Fruit fly (Drosophila melanogaster) whole organism, adult: ENCODE results near the gene CG16775.

Source experiments
- CG33017 ChIP-seq: fragments of 200-800 bp; sonication (Bioruptor generic); optimal IDR thresholded peaks from 2 replicates; lab custom pipeline; 2018; ENCODE audit warnings: missing biosample characterization, mild to moderate bottlenecking, missing genetic modification characterization, moderate library complexity
- bab1 ChIP-seq: fragments of 200-800 bp; sonication (Bioruptor generic); optimal IDR thresholded peaks from 3 replicates; lab custom pipeline; 2019; ENCODE audit warnings: missing biosample characterization, mild to moderate bottlenecking, missing genetic modification characterization, moderate library complexity
- ovo ChIP-seq: fragments of 200-800 bp; sonication (Bioruptor generic); optimal IDR thresholded peaks from 2 replicates; lab custom pipeline; 2016; ENCODE audit warnings: missing biosample characterization, missing genetic modification characterization
- tj ChIP-seq: fragments of 200-800 bp; sonication (Bioruptor generic); optimal IDR thresholded peaks from 3 replicates; lab custom pipeline; 2017; ENCODE audit warnings: missing biosample characterization, mild to moderate bottlenecking, missing genetic modification characterization, moderate library complexity

dm6 chr3L:17903813-17904416 is 17.5 kb upstream of the CG16775 start:
- no peak for TF ChIP-seq ovo (GFP tag; lab: Kevin White, UChicago)
- TF ChIP-seq bab1 (GFP tag; lab: Kevin White, UChicago) = no peak
- peak; percentile 59 for TF ChIP-seq tj (GFP tag; lab: Kevin White, UChicago)
- no peak for TF ChIP-seq CG33017 (tag; lab: Kevin White, UChicago)
